Fruit fly (Drosophila melanogaster) Kc167 (cell line): ENCODE measurements around the gene inc.

Experiments
- Myc ChIP-seq: fragments of >200 bp; optimal IDR thresholded peaks from 2 replicates; lab custom pipeline; 2017; ENCODE audit warnings: missing external identifiers
- Sin3A ChIP-seq: fragments of >200 bp; optimal IDR thresholded peaks from 2 replicates; lab custom pipeline; 2018; ENCODE audit warnings: missing external identifiers
- h ChIP-seq: fragments of >200 bp; optimal IDR thresholded peaks from 3 replicates; lab custom pipeline; 2018; ENCODE audit warnings: missing external identifiers
- insv ChIP-seq: fragments of >200 bp; optimal IDR thresholded peaks from 3 replicates; lab custom pipeline; 2018; ENCODE audit warnings: missing external identifiers
- psq ChIP-seq: fragments of >200 bp; optimal IDR thresholded peaks from 2 replicates; lab custom pipeline; 2017; ENCODE audit warnings: missing external identifiers
- ttk ChIP-seq: sonication (Bioruptor generic); optimal IDR thresholded peaks from 2 replicates; lab custom pipeline; 2017; ENCODE audit warnings: missing external identifiers

The inc gene

DNA sequence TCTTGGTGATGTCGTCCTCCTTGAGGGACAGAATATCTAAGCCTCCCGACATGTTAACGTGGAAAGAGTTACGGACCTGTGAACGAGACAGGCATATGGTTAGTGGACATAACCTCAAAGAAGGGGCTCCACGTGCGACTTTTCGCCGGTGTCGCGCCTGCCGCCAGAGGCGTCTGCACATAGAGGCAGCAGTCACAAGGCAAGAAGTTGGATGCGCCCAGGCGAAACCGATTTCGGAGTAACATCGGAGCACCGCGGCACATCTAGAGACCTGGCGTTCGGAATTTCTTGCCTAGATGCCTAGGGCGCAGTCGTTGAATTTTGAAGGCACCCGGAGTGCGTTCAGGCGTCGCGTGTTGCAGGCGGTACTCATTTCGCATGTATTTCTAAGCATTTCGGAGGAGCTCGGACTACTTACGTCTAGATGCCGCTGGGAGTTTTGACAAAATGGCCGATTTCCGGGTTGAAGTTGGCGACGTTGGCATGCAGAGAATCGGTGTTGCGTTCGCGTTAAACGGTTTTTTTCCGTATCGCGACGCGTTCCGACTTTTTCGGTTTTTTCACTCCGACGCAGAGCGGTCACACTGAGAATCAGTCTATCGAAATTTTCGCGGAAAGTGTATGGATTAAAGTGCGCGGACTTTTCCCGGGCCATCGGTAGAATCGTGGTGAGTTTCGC is at the start of gene inc, which contains the start of gene sta:
Gene inc (plus strand): TSS at position 640 of the 679 bp plus-strand sequence.
Gene sta (minus strand): TSS at position 574 of the 679 bp plus-strand sequence.
- TF ChIP-seq Sin3A (lab: Kevin White, UChicago), result no peak
- no peak for TF ChIP-seq h (lab: Kevin White, UChicago)
- TF ChIP-seq insv (lab: Kevin White, UChicago), result no peak
- no peak for TF ChIP-seq Myc
- TF ChIP-seq ttk (lab: Kevin White, UChicago), result no peak
- no peak for TF ChIP-seq psq (lab: Kevin White, UChicago)

- TF ChIP-seq Sin3A (lab: Kevin White, UChicago) (no peak), insv (lab: Kevin White, UChicago) (no peak), ttk (lab: Kevin White, UChicago) (no peak), psq (lab: Kevin White, UChicago) (no peak), h (lab: Kevin White, UChicago) (no peak), Myc (no peak)
Observed at dm6 chrX:1452130-1452529, 31.1 kb upstream of the inc start, which contains the start of gene Gr2a. TSS of gene Gr2a (plus strand) at chrX:1452430.

DNA sequence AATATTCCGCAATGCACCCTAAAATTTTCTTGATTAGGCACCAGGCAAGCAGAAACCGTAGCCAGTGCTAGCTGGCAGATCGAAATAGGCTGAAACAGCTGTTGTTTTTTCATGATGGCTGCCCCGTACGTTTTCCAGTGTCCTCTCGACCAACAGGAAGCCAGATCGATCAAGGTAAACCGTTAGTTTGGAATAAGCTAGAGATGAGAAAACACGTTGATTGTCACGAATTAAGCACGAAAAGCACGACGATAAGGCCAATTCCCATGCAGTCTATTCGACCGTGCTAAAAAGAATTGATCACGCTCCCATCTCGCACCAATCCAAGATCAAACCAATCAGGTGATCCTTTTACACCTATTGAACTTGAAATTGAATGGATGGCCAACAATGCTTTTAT is 28.4 kb upstream of the inc start:
- TF ChIP-seq Sin3A (lab: Kevin White, UChicago) (no peak), psq (lab: Kevin White, UChicago) (no peak), insv (lab: Kevin White, UChicago) (no peak), h (lab: Kevin White, UChicago) (no peak), ttk (lab: Kevin White, UChicago) (no peak), Myc (no peak)

dm6 chrX:1456954-1457353 is 26.3 kb upstream of the inc start, which contains the start of gene CG14785:
TSS of gene CG14785 (minus strand) at chrX:1457054.
- TF ChIP-seq h (lab: Kevin White, UChicago) (no peak), insv (lab: Kevin White, UChicago) (no peak), Myc (no peak), Sin3A (lab: Kevin White, UChicago) (no peak), psq (lab: Kevin White, UChicago) (no peak), ttk (lab: Kevin White, UChicago) (no peak)

dm6 chrX:1460278-1460872 is 22.9 kb upstream of the inc start, which contains the start of gene Lrpprc2:
TSS of gene Lrpprc2 (minus strand) at chrX:1460617.
- TF ChIP-seq insv (lab: Kevin White, UChicago), result no peak
- no peak for TF ChIP-seq h (lab: Kevin White, UChicago)

dm6 chrX:1461544-1461943 is 21.7 kb upstream of the inc start, which contains the start of gene CG14787:
TSS of gene CG14787 (minus strand) at chrX:1461676.
- no peak for TF ChIP-seq psq (lab: Kevin White, UChicago)

- TF ChIP-seq h (lab: Kevin White, UChicago) (no peak), Sin3A (lab: Kevin White, UChicago) (no peak), Myc (no peak), psq (lab: Kevin White, UChicago) (no peak), insv (lab: Kevin White, UChicago) (no peak), ttk (lab: Kevin White, UChicago) (no peak)
Observed at dm6 chrX:1464033-1464432, 19.2 kb upstream of the inc start, which contains the start of gene Ns3. TSS of gene Ns3 (minus strand) at chrX:1464220.

DNA sequence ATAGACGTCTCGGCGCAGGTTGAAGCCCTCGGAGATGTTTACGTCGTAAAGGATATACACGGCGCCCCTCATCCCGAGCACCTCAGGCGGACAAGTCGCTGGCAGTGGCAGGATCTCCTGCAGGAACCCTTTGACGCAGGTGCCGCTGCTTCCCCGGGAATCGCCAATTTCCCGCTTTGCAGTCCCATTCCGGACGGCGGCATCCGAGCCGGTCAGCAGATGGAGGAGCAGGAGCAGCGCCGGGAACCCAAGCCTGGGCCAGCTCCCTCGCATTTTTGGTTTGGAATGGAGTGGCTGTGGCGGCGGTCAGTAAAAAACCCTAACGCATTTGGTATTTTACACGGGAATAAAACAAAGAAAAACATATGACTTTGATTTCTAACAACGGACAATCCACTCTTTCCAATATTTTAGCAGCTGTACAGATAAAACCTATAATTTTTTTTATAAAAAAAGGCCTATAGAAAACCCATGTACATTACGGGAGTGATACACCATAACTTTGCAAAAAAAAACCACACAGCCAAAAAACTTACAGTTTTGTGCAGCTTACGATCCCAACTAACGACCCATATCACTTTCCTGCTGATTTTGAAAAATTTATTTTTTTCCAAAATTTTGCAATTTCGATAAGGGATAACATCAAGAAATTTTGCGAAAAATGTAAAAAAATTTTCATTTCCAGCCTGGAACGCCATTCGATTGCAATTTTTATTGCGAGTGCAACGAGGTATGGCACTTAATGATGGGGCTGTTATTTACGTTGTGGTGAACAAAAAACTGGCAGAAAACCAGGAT is 17.4 kb upstream of the inc start, which contains the start of the genes O-fut2 and CG14777:
Gene O-fut2 (minus strand): TSS at position 290 of the 798 bp plus-strand sequence.
Gene CG14777 (plus strand): TSS at position 428 of the 798 bp plus-strand sequence.
- TF ChIP-seq psq (lab: Kevin White, UChicago) (no peak), Sin3A (lab: Kevin White, UChicago) (no peak), Myc (no peak), h (lab: Kevin White, UChicago) (no peak), insv (lab: Kevin White, UChicago) (no peak), ttk (lab: Kevin White, UChicago) (no peak)

DNA sequence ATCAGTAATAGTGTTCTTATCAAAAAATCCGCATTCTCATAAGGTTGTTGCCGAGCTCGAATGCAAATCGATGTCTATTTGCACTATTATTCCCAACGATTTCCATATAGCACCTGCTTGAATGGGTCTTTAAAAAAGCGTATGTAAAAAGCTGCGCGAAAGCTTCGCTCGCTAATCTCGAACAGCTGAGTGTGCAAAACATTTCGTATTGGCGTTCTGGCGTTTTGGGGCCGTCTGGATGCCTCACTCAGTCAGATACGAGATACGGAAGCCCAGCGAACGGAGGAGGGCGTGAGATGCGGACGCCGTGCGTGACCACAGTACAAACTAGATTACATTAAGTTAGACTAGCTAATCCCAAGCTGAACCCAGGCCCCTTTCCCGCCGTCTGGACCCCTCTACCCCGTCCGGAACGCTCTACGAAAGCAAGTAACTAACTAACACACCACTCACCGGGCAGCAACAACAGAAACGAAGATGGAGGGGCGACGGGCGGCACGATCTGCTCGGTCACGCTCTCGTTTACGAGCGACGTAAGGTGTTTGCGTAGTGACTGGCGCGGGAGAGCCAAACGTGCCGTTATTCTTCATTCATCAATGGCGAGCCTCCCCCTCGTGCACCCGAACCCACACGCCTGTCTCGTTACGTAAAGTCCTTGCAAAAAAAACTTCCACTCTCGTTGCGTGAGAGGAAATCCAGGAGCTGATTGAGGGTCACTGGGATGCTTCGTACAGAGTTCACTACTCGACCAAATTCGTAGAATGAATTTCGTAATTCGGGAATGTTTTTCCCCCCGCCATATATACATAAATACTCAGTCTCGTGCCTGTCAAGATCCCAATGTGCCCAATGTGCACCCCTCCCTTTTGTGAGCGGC is 16.5 kb upstream of the inc start:
- TF ChIP-seq Myc (no peak), psq (lab: Kevin White, UChicago) (no peak), Sin3A (lab: Kevin White, UChicago) (no peak), h (lab: Kevin White, UChicago) (no peak), insv (lab: Kevin White, UChicago) (no peak), ttk (lab: Kevin White, UChicago) (no peak)

DNA sequence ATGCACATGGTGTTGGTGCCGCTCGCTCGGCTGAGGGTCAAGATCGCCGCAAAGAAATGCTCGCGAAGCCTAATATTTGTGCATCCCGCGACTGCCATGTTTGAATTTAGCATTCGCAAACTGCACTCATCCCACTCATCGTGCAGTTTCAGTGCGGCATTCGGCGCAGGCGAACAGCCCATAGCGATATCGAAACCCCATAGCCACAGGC is 16.0 kb upstream of the inc start, which contains the start of gene CG14778:
Gene CG14778 (plus strand): TSS at position 112 of the 211 bp plus-strand sequence.
- TF ChIP-seq insv (lab: Kevin White, UChicago), result no peak
- TF ChIP-seq psq (lab: Kevin White, UChicago), result no peak

DNA sequence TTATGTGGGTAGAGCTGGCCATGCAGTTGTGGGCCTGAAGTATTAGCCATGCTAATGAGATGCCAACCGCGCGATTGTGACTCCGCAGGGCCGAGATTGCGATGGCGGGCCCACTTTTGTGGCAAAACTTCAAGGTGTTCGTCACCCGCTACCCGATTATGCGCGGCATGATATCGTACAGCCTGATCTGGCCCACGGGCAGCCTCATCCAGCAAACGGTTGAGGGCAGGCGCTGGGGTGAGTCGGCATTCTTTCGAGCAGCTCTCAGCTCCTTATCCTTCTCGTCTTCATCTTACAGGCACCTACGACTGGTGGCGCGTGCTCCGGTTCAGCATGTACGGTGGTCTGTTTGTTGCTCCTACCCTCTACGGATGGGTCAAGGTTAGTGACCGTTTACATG is 13.6 kb upstream of the inc start, which contains the start of gene CG32808:
Gene CG32808 (minus strand): TSS at position 101 of the 400 bp plus-strand sequence.
- TF ChIP-seq ttk (lab: Kevin White, UChicago) (no peak), psq (lab: Kevin White, UChicago) (no peak), Sin3A (lab: Kevin White, UChicago) (no peak), insv (lab: Kevin White, UChicago) (no peak), h (lab: Kevin White, UChicago) (no peak)
